Worm (Caenorhabditis elegans) whole organism, dauer: Measurements from ENCODE around the gene ptc-1.

Experiments used
- unc-62 ChIP-seq: sonication (generic microtip); optimal IDR thresholded peaks from 2 replicates; lab custom pipeline; 2017; ENCODE audit warnings: missing biosample characterization, missing genetic modification reagents, missing genetic modification characterization

ptc-1 gene

ce11 chrII:7892761-7893272 lies at the start of gene ptc-1:
Gene ptc-1, plus strand, starts transcription at chrII:7893222.
- TF ChIP-seq unc-62, result no peak

- TF ChIP-seq unc-62, result no peak
Observed at ce11 chrII:7845571-7846236, 47.3 kb upstream of the ptc-1 start, which contains the start of gene T09A5.4. Gene T09A5.4, plus strand, starts transcription at chrII:7846186.

DNA sequence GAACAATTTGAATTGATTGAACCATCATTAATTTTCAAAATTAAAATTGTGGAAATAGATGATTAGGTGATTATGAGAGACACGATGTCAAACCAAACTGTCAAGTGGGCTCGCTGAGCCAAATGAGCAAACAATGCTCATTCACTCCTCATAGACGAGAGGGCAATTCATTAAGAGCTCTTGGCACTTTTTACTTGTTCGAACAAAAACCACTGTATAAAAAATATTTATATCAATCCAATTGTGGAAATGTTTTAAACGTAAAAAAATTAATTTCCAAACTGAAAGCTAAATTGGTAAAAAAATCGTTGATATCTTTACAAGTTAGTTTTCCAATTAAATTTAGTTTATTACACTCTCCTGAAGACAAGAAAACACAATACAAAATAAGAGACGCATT lies 43.3 kb upstream of the ptc-1 start, which contains the start of gene acr-7:
Gene acr-7 (minus strand): TSS at position 101 of the 400 bp plus-strand sequence.
- no peak for TF ChIP-seq unc-62

DNA sequence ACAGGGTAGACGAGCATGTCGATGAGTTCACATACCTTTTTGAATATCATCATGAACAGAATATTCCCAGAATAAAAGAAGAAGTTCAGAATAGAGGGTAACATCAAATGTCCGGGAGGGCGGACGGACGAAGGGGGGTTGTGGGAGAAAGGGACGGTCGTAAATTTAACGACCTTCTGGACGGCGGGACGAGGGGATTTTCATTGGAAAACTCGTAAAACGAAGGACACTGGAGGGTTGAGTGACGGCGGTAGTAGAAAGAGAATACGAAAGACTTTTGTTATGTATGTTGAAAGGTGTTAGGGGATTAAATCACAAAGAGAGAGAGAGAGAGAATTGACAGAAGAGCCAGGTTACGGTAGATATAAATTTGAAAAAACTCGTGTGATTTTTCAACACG lies 42.4 kb upstream of the ptc-1 start:
- no peak for TF ChIP-seq unc-62

DNA sequence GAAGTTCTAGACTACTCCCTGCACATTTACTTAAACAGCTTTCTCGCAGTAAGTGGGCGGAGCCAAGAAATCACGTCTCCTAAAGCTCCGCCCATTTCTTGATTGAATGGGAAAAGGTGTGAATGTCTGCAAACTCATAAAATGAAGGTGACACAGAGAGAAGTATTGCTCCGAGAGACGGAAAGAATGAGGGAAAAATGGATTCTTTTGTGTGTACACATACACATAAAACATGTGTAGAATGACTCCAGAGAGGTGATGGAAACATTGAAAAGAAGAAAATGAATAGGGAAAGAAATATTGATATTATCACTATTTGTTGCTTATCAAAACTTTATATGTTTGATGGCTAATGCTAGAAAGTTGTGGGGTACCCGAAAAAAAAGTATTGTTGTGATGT lies 41.5 kb upstream of the ptc-1 start:
- no peak for TF ChIP-seq unc-62

- no peak for TF ChIP-seq unc-62
Observed at ce11 chrII:7853679-7854078, 39.3 kb upstream of the ptc-1 start, which contains the start of gene T09A5.5. Gene T09A5.5, minus strand, starts transcription at chrII:7853779.

ce11 chrII:7854942-7855341 lies 38.1 kb upstream of the ptc-1 start, which contains the start of gene mdt-10:
Gene mdt-10, minus strand, starts transcription at chrII:7855042.
- TF ChIP-seq unc-62, result no peak

- no peak for TF ChIP-seq unc-62
Observed at ce11 chrII:7855619-7856018, 37.4 kb upstream of the ptc-1 start, which contains the start of gene mdmh-35. Gene mdmh-35, minus strand, starts transcription at chrII:7855719.

ce11 chrII:7857485-7858010 lies 35.5 kb upstream of the ptc-1 start, which contains the start of the genes cec-3 and T09A5.15:
Gene cec-3, minus strand, starts transcription at chrII:7857600.
Gene T09A5.15, plus strand, starts transcription at chrII:7857960.
- TF ChIP-seq unc-62, result no peak

DNA sequence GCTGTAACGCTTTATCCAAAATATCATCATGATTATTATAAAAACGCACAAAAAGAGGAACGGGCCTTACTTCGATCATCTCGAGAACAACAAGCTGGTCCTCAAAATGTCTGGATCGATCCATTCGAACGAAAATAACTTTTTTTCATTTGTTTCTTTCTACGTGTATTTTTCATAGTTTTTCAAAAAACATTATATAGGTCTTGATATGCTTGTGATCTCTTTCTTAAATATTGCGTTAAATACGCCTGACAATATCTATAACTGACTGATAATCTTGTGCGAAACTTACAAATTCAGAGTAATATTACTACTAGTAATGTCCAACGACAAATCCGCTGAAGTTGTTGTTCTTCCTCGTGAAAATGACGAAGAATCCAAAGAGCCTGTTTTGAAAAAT lies 34.9 kb upstream of the ptc-1 start, which contains the start of gene sds-22:
Gene sds-22 (plus strand): TSS at position 301 of the 400 bp plus-strand sequence.
- TF ChIP-seq unc-62, result no peak

DNA sequence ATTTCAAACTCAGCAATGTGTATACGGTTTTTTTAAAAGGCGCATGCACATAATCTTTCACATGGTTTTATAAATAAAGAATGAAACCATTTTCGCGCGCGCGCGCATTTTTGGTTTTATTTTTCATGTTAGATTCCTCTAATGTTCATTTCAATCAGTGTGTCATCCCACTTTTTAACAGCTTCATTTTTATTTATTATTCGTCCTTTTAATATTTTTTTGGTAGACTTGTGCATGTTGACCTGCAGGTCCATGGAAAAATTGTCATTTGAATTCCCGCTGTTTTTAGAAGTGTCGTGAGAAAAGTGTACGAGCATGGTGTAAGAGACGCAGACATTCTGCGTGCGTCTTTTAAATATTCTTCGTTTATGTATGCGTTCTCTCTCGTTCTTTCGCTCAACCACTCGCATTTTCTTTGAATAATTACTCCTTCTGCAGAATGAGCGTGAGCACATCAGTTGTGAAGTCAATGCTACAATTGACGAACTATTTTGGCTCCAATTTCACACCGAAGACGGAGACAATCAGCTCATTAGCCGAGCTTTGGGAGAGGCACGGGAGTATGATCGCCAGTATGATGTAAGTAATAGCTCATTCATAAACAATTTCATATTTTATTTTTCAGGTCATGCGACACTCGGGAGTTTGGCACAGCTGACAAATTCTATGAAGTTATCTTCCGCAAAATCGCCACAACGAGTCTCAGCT lies 32.6 kb upstream of the ptc-1 start, which contains the start of gene lin-5:
Gene lin-5 (plus strand): TSS at position 354 of the 708 bp plus-strand sequence.
- no peak for TF ChIP-seq unc-62

DNA sequence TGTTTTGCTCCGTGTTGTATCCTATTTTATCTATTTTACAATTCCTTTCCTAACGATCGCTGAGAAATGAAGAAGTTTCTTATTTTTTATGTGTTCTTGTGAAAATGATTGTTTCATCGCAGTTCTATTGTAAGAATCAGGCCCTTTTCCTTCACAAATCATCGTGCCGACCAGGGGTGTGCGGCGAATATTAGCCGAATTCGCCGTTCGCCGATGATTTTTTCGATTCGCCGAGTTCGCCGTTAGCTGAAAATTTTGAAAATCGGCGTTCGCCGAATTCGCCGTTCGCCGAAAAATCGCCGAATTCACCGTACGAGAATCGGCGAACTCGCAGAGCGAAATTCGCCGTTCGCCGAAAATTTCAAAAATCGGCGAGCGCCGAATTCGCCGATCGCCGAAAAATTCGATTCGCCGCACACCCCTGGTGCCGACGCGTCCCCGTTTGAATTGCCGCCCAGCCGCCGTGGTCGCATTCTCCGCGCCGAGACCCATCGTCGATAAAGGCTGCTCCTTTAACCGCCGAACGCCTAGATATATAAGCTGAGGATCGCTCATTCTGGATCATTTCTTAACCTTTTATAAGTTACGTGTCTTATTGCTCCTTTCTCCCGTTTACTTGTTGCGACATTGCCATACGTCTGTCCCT lies 29.4 kb upstream of the ptc-1 start:
- no peak for TF ChIP-seq unc-62

DNA sequence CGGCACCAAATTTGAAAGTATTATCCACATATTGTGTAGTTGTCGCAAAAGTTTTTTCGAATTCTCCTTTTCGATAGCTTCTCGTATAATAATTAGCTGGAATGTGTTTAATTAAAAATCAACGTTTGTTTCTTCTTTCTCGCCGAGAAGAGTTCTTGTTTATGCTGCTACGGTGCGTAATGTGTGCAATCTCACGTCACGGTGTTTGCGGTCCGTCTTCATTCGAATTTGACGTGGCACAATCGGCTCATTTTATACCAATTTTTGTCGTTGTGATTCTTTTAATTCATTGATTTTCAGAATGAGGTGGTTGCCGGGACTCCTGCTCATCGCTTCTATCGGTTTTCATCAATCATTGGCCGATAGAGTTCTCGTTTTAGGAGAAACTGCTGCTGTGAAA lies 28.8 kb upstream of the ptc-1 start, which contains the start of gene ostb-1:
Gene ostb-1 (plus strand): TSS at position 301 of the 400 bp plus-strand sequence.
- TF ChIP-seq unc-62, result no peak

DNA sequence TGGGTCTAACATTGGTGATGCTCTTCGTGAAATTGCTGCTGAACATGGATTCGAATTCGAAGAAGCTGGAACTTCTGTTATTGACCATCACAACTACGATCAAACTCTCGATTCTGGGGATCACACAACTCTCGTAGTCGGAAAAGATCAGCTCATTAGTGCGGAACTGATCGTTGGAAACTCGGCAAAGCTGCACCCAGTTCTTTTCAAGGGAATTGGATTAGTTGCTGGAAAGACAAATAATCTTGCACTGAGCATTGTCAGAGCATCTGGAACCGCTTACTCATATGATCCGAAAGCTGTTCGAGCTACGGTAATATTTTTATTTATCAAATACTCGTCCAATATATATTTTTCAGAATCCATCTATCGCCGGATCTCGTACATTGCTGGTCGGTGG lies 28.1 kb upstream of the ptc-1 start:
- TF ChIP-seq unc-62, result no peak

- TF ChIP-seq unc-62, result no peak
Observed at ce11 chrII:7866081-7866480, 26.9 kb upstream of the ptc-1 start.

ce11 chrII:7870062-7870461 lies 23.0 kb upstream of the ptc-1 start, which contains the start of gene ztf-17:
Gene ztf-17, minus strand, starts transcription at chrII:7870162.
- TF ChIP-seq unc-62, result no peak
